Worm (Caenorhabditis elegans): ENCODE data around the gene nhr-93.

ce11 chrV:3524970-3525369, 13.2 kb downstream of the nhr-93 start, which contains the start of gene T24A6.7:
- no peak for TF ChIP-seq pag-3 (tag; optimal IDR thresholded peaks at IDR 0.05; ENCODE audit: borderline replicate concordance, insufficient read depth)
- no peak for TF ChIP-seq ceh-82 (tag; optimal IDR thresholded peaks at IDR 0.05)
- TF ChIP-seq ets-5 (GFP tag; IDR thresholded peaks at IDR 0.05) = no peak
- no peak for TF ChIP-seq lin-39 (tag; optimal IDR thresholded peaks at IDR 0.05)
- TF ChIP-seq pqm-1 (tag; optimal IDR thresholded peaks at IDR 0.05) = no peak
- TF ChIP-seq nhr-47 (tag; optimal IDR thresholded peaks at IDR 0.05) = no peak
- TF ChIP-seq sox-4 (tag; optimal IDR thresholded peaks at IDR 0.05) = no peak
- no peak for TF ChIP-seq ama-1 (optimal IDR thresholded peaks at IDR 0.05)

All from whole organism, L1 larva.